Worm (Caenorhabditis elegans) whole organism, midembryonic: ENCODE results near the gene T08B1.4.

Experiments used
- T22C8.4 ChIP-seq: fragments of 200-800 bp; sonication (Bioruptor generic); IDR thresholded peaks from 2 replicates; pipeline ENCODE4 v1.3.6; 2022; ENCODE audit warnings: missing genetic modification characterization, missing compliant biosample characterization
- cog-1 ChIP-seq: sonication (generic microtip); optimal IDR thresholded peaks from 2 replicates; lab custom pipeline; 2016; ENCODE audit warnings: missing genetic modification characterization, missing compliant biosample characterization
- flt-1 ChIP-seq: fragments of 200-800 bp; sonication (Bioruptor generic); IDR thresholded peaks from 2 replicates; pipeline ENCODE4 v1.3.6; 2022; ENCODE audit warnings: missing genetic modification characterization, missing compliant biosample characterization
- klf-2 ChIP-seq: fragments of 200-800 bp; sonication (Bioruptor generic); conservative IDR thresholded peaks from 2 replicates; pipeline ENCODE4 v1.3.6; 2022; ENCODE audit warnings: missing genetic modification reagents, missing genetic modification characterization, missing compliant biosample characterization
- med-1 ChIP-seq: sonication (generic microtip); optimal IDR thresholded peaks from 2 replicates; lab custom pipeline; 2017; ENCODE audit warnings: missing genetic modification characterization, mild to moderate bottlenecking, missing compliant biosample characterization, antibody characterized with exemption, missing genetic modification reagents; ENCODE audit not compliant: insufficient read depth
- ref-1 ChIP-seq: fragments of 200-800 bp; sonication (Bioruptor generic); conservative IDR thresholded peaks from 2 replicates; pipeline ENCODE4 v1.3.6; 2022; ENCODE audit warnings: missing genetic modification reagents, missing genetic modification characterization, missing compliant biosample characterization
- tab-1 ChIP-seq: fragments of 200-800 bp; sonication (Bioruptor generic); IDR thresholded peaks from 2 replicates; pipeline ENCODE4 v1.3.6; 2022; ENCODE audit warnings: missing genetic modification characterization, missing compliant biosample characterization
- ztf-23 ChIP-seq: fragments of 200-800 bp; sonication (Bioruptor generic); IDR thresholded peaks from 2 replicates; pipeline ENCODE4 v1.3.6; 2022; ENCODE audit warnings: missing genetic modification reagents, missing genetic modification characterization, missing compliant biosample characterization
- ztf-29 ChIP-seq: fragments of 200-800 bp; sonication (Bioruptor generic); IDR thresholded peaks from 2 replicates; pipeline ENCODE4 v1.3.6; 2022; ENCODE audit warnings: missing genetic modification reagents, missing genetic modification characterization, missing compliant biosample characterization

ce11 chrV:1999531-2000094 is 20.5 kb downstream of the T08B1.4 start, which contains the start of gene alh-5:
- TF ChIP-seq ztf-23 (GFP tag; lab: Robert Waterston, UW): no peak
- TF ChIP-seq med-1 (GFP tag; lab: Kevin White, UChicago): no peak
- TF ChIP-seq klf-2 (GFP tag; lab: Robert Waterston, UW): no peak
- TF ChIP-seq cog-1 (tag; lab: Kevin White, UChicago): no peak
- TF ChIP-seq tab-1: no peak
- TF ChIP-seq flt-1 (GFP tag; lab: Robert Waterston, UW): no peak
- no peak for TF ChIP-seq ztf-29
- TF ChIP-seq ref-1 (GFP tag; lab: Robert Waterston, UW): no peak
- TF ChIP-seq T22C8.4 (GFP tag; lab: Robert Waterston, UW): no peak
